Fruit fly (Drosophila melanogaster) whole organism, embryonic: ENCODE results near the gene CG15011.

ENCODE experiments used
- CG1024 ChIP-seq: fragments of 200-800 bp; sonication (Bioruptor generic); IDR thresholded peaks from 2 replicates; pipeline ENCODE4 v1.3.6; 2022; ENCODE audit warnings: missing biosample characterization, missing genetic modification characterization
- CG10321 ChIP-seq: fragments of 200-800 bp; sonication (Bioruptor generic); IDR thresholded peaks from 2 replicates; pipeline ENCODE4 v1.3.6; 2022; ENCODE audit warnings: missing biosample characterization, missing genetic modification characterization
- CG11504 ChIP-seq: fragments of 200-800 bp; sonication (Bioruptor generic); optimal IDR thresholded peaks from 3 replicates; lab custom pipeline; 2019; ENCODE audit warnings: missing biosample characterization, mild to moderate bottlenecking, missing genetic modification characterization, moderate library complexity
- CG12071 ChIP-seq: fragments of 200-800 bp; sonication (Bioruptor generic); optimal IDR thresholded peaks from 3 replicates; lab custom pipeline; 2018; ENCODE audit warnings: missing biosample characterization, mild to moderate bottlenecking, missing genetic modification characterization
- CG12744 ChIP-seq: fragments of 200-800 bp; sonication (Bioruptor generic); optimal IDR thresholded peaks from 2 replicates; lab custom pipeline; 2016; ENCODE audit warnings: missing biosample characterization, missing genetic modification characterization
- CG13894 ChIP-seq: fragments of 200-800 bp; sonication (Bioruptor generic); optimal IDR thresholded peaks from 3 replicates; lab custom pipeline; 2018; ENCODE audit warnings: missing biosample characterization, mild to moderate bottlenecking, missing genetic modification characterization, moderate library complexity
- CG15479 ChIP-seq: fragments of 200-800 bp; sonication (Bioruptor generic); optimal IDR thresholded peaks from 3 replicates; lab custom pipeline; 2019; ENCODE audit warnings: missing biosample characterization, mild to moderate bottlenecking, missing genetic modification characterization, moderate library complexity
- CG15514 ChIP-seq: fragments of 200-800 bp; sonication (Bioruptor generic); optimal IDR thresholded peaks from 3 replicates; lab custom pipeline; 2017; ENCODE audit warnings: missing biosample characterization, missing genetic modification characterization, mild to moderate bottlenecking, moderate library complexity, missing genetic modification reagents
- CG17328 ChIP-seq: fragments of 200-800 bp; sonication (Bioruptor generic); IDR thresholded peaks from 2 replicates; pipeline ENCODE4 v1.3.6; 2022; ENCODE audit warnings: missing biosample characterization, missing genetic modification characterization
- CG1792 ChIP-seq: fragments of 200-800 bp; sonication (Bioruptor generic); optimal IDR thresholded peaks from 2 replicates; lab custom pipeline; 2016; ENCODE audit warnings: missing biosample characterization, missing genetic modification characterization
- CG18599 ChIP-seq: fragments of 200-800 bp; sonication (Bioruptor generic); optimal IDR thresholded peaks from 3 replicates; lab custom pipeline; 2017; ENCODE audit warnings: missing biosample characterization, missing genetic modification characterization, mild to moderate bottlenecking, moderate library complexity, missing genetic modification reagents
- CG18619 ChIP-seq: fragments of 200-800 bp; sonication (Bioruptor generic); optimal IDR thresholded peaks from 3 replicates; lab custom pipeline; 2017; ENCODE audit warnings: missing biosample characterization, mild to moderate bottlenecking, missing genetic modification characterization
- CG32767 ChIP-seq: fragments of 200-800 bp; sonication (Bioruptor generic); IDR thresholded peaks from 2 replicates; pipeline ENCODE4 v1.3.6; 2022; ENCODE audit warnings: missing biosample characterization, missing genetic modification characterization
- CG33213 ChIP-seq: fragments of 200-800 bp; sonication (Bioruptor generic); optimal IDR thresholded peaks from 3 replicates; lab custom pipeline; 2016; ENCODE audit warnings: missing biosample characterization, missing genetic modification characterization
- CG4360 ChIP-seq: fragments of 200-800 bp; sonication (Bioruptor generic); IDR thresholded peaks from 2 replicates; pipeline ENCODE4 v1.3.6; 2022; ENCODE audit warnings: missing biosample characterization, missing genetic modification characterization
- CG6175 ChIP-seq: fragments of 200-800 bp; sonication (Bioruptor generic); IDR thresholded peaks from 3 replicates; pipeline ENCODE4 v1.3.6; 2022; ENCODE audit warnings: missing biosample characterization, missing genetic modification characterization
- CG7271 ChIP-seq: fragments of 200-800 bp; sonication (Bioruptor generic); optimal IDR thresholded peaks from 2 replicates; lab custom pipeline; 2018; ENCODE audit warnings: missing biosample characterization, mild to moderate bottlenecking, missing genetic modification characterization, moderate library complexity
- CG7963 ChIP-seq: fragments of 200-800 bp; sonication (Bioruptor generic); IDR thresholded peaks from 3 replicates; pipeline ENCODE4 v1.3.6; 2022; ENCODE audit warnings: missing biosample characterization, missing genetic modification characterization; ENCODE audit not compliant: partially characterized antibody
- CG8765 ChIP-seq: fragments of 200-800 bp; sonication (Bioruptor generic); IDR thresholded peaks from 2 replicates; pipeline ENCODE4 v1.3.6; 2022; ENCODE audit warnings: missing biosample characterization, missing genetic modification characterization
- CG9215 ChIP-seq: fragments of 200-800 bp; sonication (Bioruptor generic); IDR thresholded peaks from 2 replicates; pipeline ENCODE4 v1.3.6; 2022; ENCODE audit warnings: missing biosample characterization, missing genetic modification characterization
- Dek ChIP-seq: fragments of 200-800 bp; sonication (Bioruptor generic); optimal IDR thresholded peaks from 3 replicates; lab custom pipeline; 2019; ENCODE audit warnings: missing biosample characterization, mild to moderate bottlenecking, missing genetic modification characterization, moderate library complexity
- Dip3 ChIP-seq: fragments of 200-800 bp; sonication (Bioruptor generic); optimal IDR thresholded peaks from 3 replicates; lab custom pipeline; 2016; ENCODE audit warnings: missing biosample characterization, missing genetic modification characterization
- Doc3 ChIP-seq: fragments of 200-800 bp; sonication (Bioruptor generic); IDR thresholded peaks from 3 replicates; pipeline ENCODE4 v1.3.6; 2022; ENCODE audit warnings: missing biosample characterization, missing genetic modification characterization; ENCODE audit not compliant: partially characterized antibody
- Dref ChIP-seq: fragments of 200-800 bp; sonication (Bioruptor generic); IDR thresholded peaks from 2 replicates; pipeline ENCODE4 v1.3.6; 2022; ENCODE audit warnings: missing biosample characterization, missing genetic modification characterization
- E2f1 ChIP-seq: fragments of 200-800 bp; sonication (Bioruptor generic); IDR thresholded peaks from 2 replicates; pipeline ENCODE4 v1.3.6; 2022; ENCODE audit warnings: missing biosample characterization, missing genetic modification characterization
- Gug ChIP-seq: fragments of 200-800 bp; sonication (Bioruptor generic); IDR thresholded peaks from 4 replicates; pipeline ENCODE4 v1.3.6; 2022; ENCODE audit warnings: missing biosample characterization, missing genetic modification characterization
- Hr3 ChIP-seq: fragments of 200-800 bp; sonication (Bioruptor generic); optimal IDR thresholded peaks from 3 replicates; lab custom pipeline; 2016; ENCODE audit warnings: missing biosample characterization, missing genetic modification characterization
- MTF-1 ChIP-seq: fragments of 200-800 bp; sonication (Bioruptor generic); optimal IDR thresholded peaks from 2 replicates; lab custom pipeline; 2018; ENCODE audit warnings: missing biosample characterization, mild to moderate bottlenecking, missing genetic modification characterization, borderline replicate concordance
- Max ChIP-seq: fragments of 200-800 bp; sonication (Bioruptor generic); optimal IDR thresholded peaks from 2 replicates; lab custom pipeline; 2016; ENCODE audit warnings: missing biosample characterization, mild to moderate bottlenecking, missing genetic modification characterization
- Meics ChIP-seq: fragments of 200-800 bp; sonication (Bioruptor generic); optimal IDR thresholded peaks from 2 replicates; lab custom pipeline; 2017; ENCODE audit warnings: missing biosample characterization, mild to moderate bottlenecking, missing genetic modification characterization
- Sry-δ ChIP-seq: fragments of 200-800 bp; sonication (Bioruptor generic); optimal IDR thresholded peaks from 2 replicates; lab custom pipeline; 2016; ENCODE audit warnings: missing biosample characterization, missing genetic modification characterization
- abd-A ChIP-seq: fragments of 200-800 bp; sonication (Bioruptor generic); optimal IDR thresholded peaks from 3 replicates; lab custom pipeline; 2019; ENCODE audit warnings: missing biosample characterization, mild to moderate bottlenecking, missing genetic modification characterization, moderate library complexity
- ash1 ChIP-seq: fragments of 200-800 bp; sonication (Bioruptor generic); optimal IDR thresholded peaks from 2 replicates; lab custom pipeline; 2018; ENCODE audit warnings: missing biosample characterization, mild to moderate bottlenecking, missing genetic modification characterization
- bsh ChIP-seq, 2 experiments: fragments of 200-800 bp; sonication (Bioruptor generic); optimal IDR thresholded peaks; 2 replicates each; lab custom pipeline; 2017 to 2018; ENCODE audit warnings: mild to moderate bottlenecking in 2 of 2, missing biosample characterization in 2 of 2, missing genetic modification characterization in 2 of 2, moderate library complexity in 1 of 2
- cato ChIP-seq: fragments of 200-800 bp; sonication (Bioruptor generic); optimal IDR thresholded peaks from 2 replicates; lab custom pipeline; 2016; ENCODE audit warnings: missing biosample characterization, missing genetic modification characterization, borderline replicate concordance
- cwo ChIP-seq: fragments of 200-800 bp; sonication (Bioruptor generic); optimal IDR thresholded peaks from 3 replicates; lab custom pipeline; 2017; ENCODE audit warnings: missing biosample characterization, missing genetic modification characterization, mild to moderate bottlenecking, moderate library complexity, missing genetic modification reagents
- gce ChIP-seq: fragments of 200-800 bp; sonication (Bioruptor generic); IDR thresholded peaks from 3 replicates; pipeline ENCODE4 v1.3.6; 2022; ENCODE audit warnings: missing biosample characterization, missing genetic modification characterization
- gsb-n ChIP-seq: fragments of 200-800 bp; sonication (Bioruptor generic); optimal IDR thresholded peaks from 3 replicates; lab custom pipeline; 2018; ENCODE audit warnings: missing biosample characterization, mild to moderate bottlenecking, missing genetic modification characterization
- hb ChIP-seq: fragments of 200-800 bp; sonication (Bioruptor generic); IDR thresholded peaks from 3 replicates; pipeline ENCODE4 v1.3.6; 2022; ENCODE audit warnings: missing biosample characterization, missing genetic modification characterization; ENCODE audit not compliant: partially characterized antibody
- klu ChIP-seq: fragments of 200-800 bp; sonication (Bioruptor generic); IDR thresholded peaks from 2 replicates; pipeline ENCODE4 v1.3.6; 2022; ENCODE audit warnings: missing biosample characterization, missing genetic modification characterization
- lmd ChIP-seq: fragments of 200-800 bp; sonication (Bioruptor generic); IDR thresholded peaks from 2 replicates; pipeline ENCODE4 v1.3.6; 2022; ENCODE audit warnings: missing biosample characterization, missing genetic modification characterization
- nerfin-1 ChIP-seq: fragments of 200-800 bp; sonication (Bioruptor generic); optimal IDR thresholded peaks from 3 replicates; lab custom pipeline; 2019; ENCODE audit warnings: missing biosample characterization, mild to moderate bottlenecking, missing genetic modification characterization, moderate library complexity
- nerfin-2 ChIP-seq: fragments of 200-800 bp; sonication (Bioruptor generic); IDR thresholded peaks from 2 replicates; pipeline ENCODE4 v1.3.6; 2022; ENCODE audit warnings: missing biosample characterization, missing genetic modification characterization; ENCODE audit not compliant: partially characterized antibody
- oc ChIP-seq: fragments of 200-800 bp; sonication (Bioruptor generic); optimal IDR thresholded peaks from 2 replicates; lab custom pipeline; 2018; ENCODE audit warnings: missing biosample characterization, mild to moderate bottlenecking, missing genetic modification characterization, moderate library complexity
- pan ChIP-seq, 4 experiments: fragments of >200 bp in 3 of 4; fragments of 200-800 bp in 1 of 4; sonication (Bioruptor generic) in 1 of 4; optimal IDR thresholded peaks in 3 of 4; IDR thresholded peaks in 1 of 4; 2 replicates each; pipeline versions ENCODE4 v1.3.6 to Lab custom; 2017 to 2022; ENCODE audit warnings: missing biosample characterization in 2 of 4, missing genetic modification characterization in 2 of 4, mixed read lengths in 1 of 4
- pum ChIP-seq: fragments of 200-800 bp; sonication (Bioruptor generic); optimal IDR thresholded peaks from 2 replicates; lab custom pipeline; 2016; ENCODE audit warnings: missing biosample characterization, missing genetic modification characterization
- ro ChIP-seq: fragments of 200-800 bp; sonication (Bioruptor generic); IDR thresholded peaks from 2 replicates; pipeline ENCODE4 v1.3.6; 2022; ENCODE audit warnings: missing biosample characterization, missing genetic modification characterization
- slbo ChIP-seq: fragments of 200-800 bp; sonication (Bioruptor generic); IDR thresholded peaks from 2 replicates; pipeline ENCODE4 v1.3.6; 2022; ENCODE audit warnings: missing biosample characterization, missing genetic modification characterization
- z ChIP-seq: fragments of 200-800 bp; sonication (Bioruptor generic); IDR thresholded peaks from 3 replicates; pipeline ENCODE4 v1.3.6; 2022; ENCODE audit warnings: missing biosample characterization, missing genetic modification characterization

Gene CG15011

dm6 chr3L:4221226-4221770, 37.7 kb downstream of the CG15011 start (continued):
- TF ChIP-seq pum (GFP tag; lab: Kevin White, UChicago) (no peak), CG8765 (GFP tag; lab: Robert Waterston, UW) (no peak), Hr3 (GFP tag; lab: Kevin White, UChicago) (no peak), CG10321 (0 out of 2 replicates have a peak, but pooled peaks have one; percentile 11), CG32767 (GFP tag; lab: Robert Waterston, UW) (no peak), Doc3 (GFP tag; lab: Robert Waterston, UW) (no peak), Meics (GFP tag; lab: Kevin White, UChicago) (peak; percentile 22), oc (tag; lab: Kevin White, UChicago) (peak; percentile 2), CG33213 (GFP tag; lab: Kevin White, UChicago) (no peak), CG12071 (no peak), CG6175 (peak; percentile 63; the same call in 2 of the 3 replicates), hb (no peak), CG7271 (tag; lab: Kevin White, UChicago) (no peak), CG15479 (GFP tag; lab: Kevin White, UChicago) (no peak), E2f1 (GFP tag; lab: Robert Waterston, UW) (no peak; the same call in 1 of the 2 replicates), cato (GFP tag; lab: Kevin White, UChicago) (no peak), Dip3 (GFP tag; lab: Kevin White, UChicago) (no peak), CG9215 (GFP tag; lab: Robert Waterston, UW) (no peak), abd-A (tag; lab: Kevin White, UChicago) (peak; percentile 93), pan (optimal IDR thresholded peaks at IDR 0.05; lab: Kevin White, UChicago) (no peak), pan (GFP tag; optimal IDR thresholded peaks at IDR 0.05 in 1 of 2, IDR thresholded peaks at IDR 0.05 in 1 of 2) (no peak), CG7963 (GFP tag; lab: Robert Waterston, UW) (no peak), klu (GFP tag; lab: Robert Waterston, UW) (no peak), CG12744 (no peak), Dek (tag; lab: Kevin White, UChicago) (no peak), MTF-1 (GFP tag; lab: Kevin White, UChicago) (no peak), z (GFP tag; lab: Robert Waterston, UW) (0 out of 3 replicates have a peak, but pooled peaks have one; percentile 28), nerfin-2 (GFP tag; lab: Robert Waterston, UW) (no peak), ro (GFP tag; lab: Robert Waterston, UW) (no peak), Max (GFP tag; lab: Kevin White, UChicago) (no peak), gsb-n (tag; lab: Kevin White, UChicago) (peak; percentile 52), cwo (GFP tag; lab: Kevin White, UChicago) (peak; percentile 99), lmd (no peak), CG1792 (GFP tag; lab: Kevin White, UChicago) (no peak), CG13894 (tag; lab: Kevin White, UChicago) (peak; percentile 95), slbo (no peak), CG4360 (no peak), nerfin-1 (tag; lab: Kevin White, UChicago) (no peak), ash1 (GFP tag; lab: Kevin White, UChicago) (no peak), CG11504 (tag; lab: Kevin White, UChicago) (no peak), gce (no peak), Gug (GFP tag; lab: Robert Waterston, UW) (peak; percentile 4; the same call in 2 of the 4 replicates), CG18619 (no peak), CG1024 (GFP tag; lab: Robert Waterston, UW) (no peak), CG18599 (GFP tag; lab: Kevin White, UChicago) (peak; percentile 26), Sry-δ (GFP tag; lab: Kevin White, UChicago) (no peak), CG15514 (GFP tag; lab: Kevin White, UChicago) (peak; percentile 52), Dref (GFP tag; lab: Robert Waterston, UW) (no peak; the same call in 1 of the 2 replicates), CG17328 (GFP tag; lab: Robert Waterston, UW) (no peak), bsh (GFP tag; optimal IDR thresholded peaks at IDR 0.05; lab: Kevin White, UChicago) (no peak)
